Fruit fly (Drosophila melanogaster) whole organism, embryonic: ENCODE results near the gene CG46439.

ENCODE experiments used
- Abd-B ChIP-seq: fragments of 200-800 bp; sonication (Bioruptor generic); optimal IDR thresholded peaks from 2 replicates; lab custom pipeline; 2018; ENCODE audit warnings: missing biosample characterization, mild to moderate bottlenecking, missing genetic modification characterization, moderate library complexity
- Ada2b ChIP-seq: fragments of 200-800 bp; sonication (Bioruptor generic); IDR thresholded peaks from 2 replicates; pipeline ENCODE4 v1.3.6; 2022; ENCODE audit warnings: missing biosample characterization, missing genetic modification characterization
- CG1024 ChIP-seq: fragments of 200-800 bp; sonication (Bioruptor generic); IDR thresholded peaks from 2 replicates; pipeline ENCODE4 v1.3.6; 2022; ENCODE audit warnings: missing biosample characterization, missing genetic modification characterization
- CG10543 ChIP-seq: fragments of 200-800 bp; sonication (Bioruptor generic); optimal IDR thresholded peaks from 3 replicates; lab custom pipeline; 2017; ENCODE audit warnings: missing biosample characterization, mild to moderate bottlenecking, missing genetic modification characterization, moderate library complexity
- CG11560 ChIP-seq: fragments of 200-800 bp; sonication (Bioruptor generic); IDR thresholded peaks from 3 replicates; pipeline ENCODE4 v1.3.6; 2022; ENCODE audit warnings: missing biosample characterization, missing genetic modification characterization
- CG13296 ChIP-seq: fragments of 200-800 bp; sonication (Bioruptor generic); optimal IDR thresholded peaks from 3 replicates; lab custom pipeline; 2018; ENCODE audit warnings: missing biosample characterization, mild to moderate bottlenecking, missing genetic modification characterization
- CG14014 ChIP-seq: fragments of 200-800 bp; sonication (Bioruptor generic); IDR thresholded peaks from 2 replicates; pipeline ENCODE4 v1.3.6; 2022; ENCODE audit warnings: missing biosample characterization, missing genetic modification characterization
- CG14710 ChIP-seq: fragments of 200-800 bp; sonication (Bioruptor generic); optimal IDR thresholded peaks from 3 replicates; lab custom pipeline; 2019; ENCODE audit warnings: missing biosample characterization, mild to moderate bottlenecking, missing genetic modification characterization, moderate library complexity
- CG18619 ChIP-seq: fragments of 200-800 bp; sonication (Bioruptor generic); optimal IDR thresholded peaks from 3 replicates; lab custom pipeline; 2017; ENCODE audit warnings: missing biosample characterization, mild to moderate bottlenecking, missing genetic modification characterization
- CG31224 ChIP-seq: fragments of 200-800 bp; sonication (Bioruptor generic); IDR thresholded peaks from 2 replicates; pipeline ENCODE4 v1.3.6; 2022; ENCODE audit warnings: missing biosample characterization, missing genetic modification characterization
- CG34376 ChIP-seq: fragments of 200-800 bp; sonication (Bioruptor generic); optimal IDR thresholded peaks from 2 replicates; lab custom pipeline; 2018; ENCODE audit warnings: missing biosample characterization, mild to moderate bottlenecking, missing genetic modification characterization
- CG42726 ChIP-seq: fragments of 200-800 bp; sonication (Bioruptor generic); IDR thresholded peaks from 2 replicates; pipeline ENCODE4 v1.3.6; 2022; ENCODE audit warnings: missing biosample characterization, missing genetic modification characterization; ENCODE audit not compliant: partially characterized antibody
- CG4707 ChIP-seq: fragments of 200-800 bp; sonication (Bioruptor generic); optimal IDR thresholded peaks from 2 replicates; lab custom pipeline; 2018; ENCODE audit warnings: missing biosample characterization, mild to moderate bottlenecking, missing genetic modification characterization, moderate library complexity
- CG4730 ChIP-seq: fragments of 200-800 bp; sonication (Bioruptor generic); IDR thresholded peaks from 2 replicates; pipeline ENCODE4 v1.3.6; 2022; ENCODE audit warnings: missing biosample characterization, missing genetic modification characterization
- CG5180 ChIP-seq: fragments of 200-800 bp; sonication (Bioruptor generic); optimal IDR thresholded peaks from 3 replicates; lab custom pipeline; 2017; ENCODE audit warnings: missing biosample characterization, missing genetic modification characterization, mild to moderate bottlenecking, moderate library complexity, missing genetic modification reagents
- CG6813 ChIP-seq: fragments of 200-800 bp; sonication (Bioruptor generic); optimal IDR thresholded peaks from 2 replicates; lab custom pipeline; 2017; ENCODE audit warnings: missing biosample characterization, missing genetic modification characterization, mild to moderate bottlenecking, moderate library complexity, missing genetic modification reagents
- CG7987 ChIP-seq: fragments of 200-800 bp; sonication (Bioruptor generic); optimal IDR thresholded peaks from 2 replicates; lab custom pipeline; 2018; ENCODE audit warnings: missing biosample characterization, mild to moderate bottlenecking, missing genetic modification characterization, moderate library complexity
- CTCF ChIP-seq: fragments of 200-800 bp; sonication (Bioruptor generic); optimal IDR thresholded peaks from 2 replicates; lab custom pipeline; 2017; ENCODE audit warnings: missing biosample characterization, mild to moderate bottlenecking, missing genetic modification characterization, moderate library complexity
- Dip3 ChIP-seq: fragments of 200-800 bp; sonication (Bioruptor generic); optimal IDR thresholded peaks from 3 replicates; lab custom pipeline; 2016; ENCODE audit warnings: missing biosample characterization, missing genetic modification characterization
- Doc3 ChIP-seq: fragments of 200-800 bp; sonication (Bioruptor generic); IDR thresholded peaks from 3 replicates; pipeline ENCODE4 v1.3.6; 2022; ENCODE audit warnings: missing biosample characterization, missing genetic modification characterization; ENCODE audit not compliant: partially characterized antibody
- Dref ChIP-seq: fragments of 200-800 bp; sonication (Bioruptor generic); IDR thresholded peaks from 2 replicates; pipeline ENCODE4 v1.3.6; 2022; ENCODE audit warnings: missing biosample characterization, missing genetic modification characterization
- Drgx ChIP-seq: fragments of 200-800 bp; sonication (Bioruptor generic); IDR thresholded peaks from 2 replicates; pipeline ENCODE4 v1.3.6; 2022; ENCODE audit warnings: missing biosample characterization, missing genetic modification characterization
- ERR ChIP-seq: fragments of 200-800 bp; sonication (Bioruptor generic); optimal IDR thresholded peaks from 2 replicates; lab custom pipeline; 2016; ENCODE audit warnings: missing biosample characterization, missing genetic modification characterization
- Hey ChIP-seq: fragments of 200-800 bp; sonication (Bioruptor generic); optimal IDR thresholded peaks from 3 replicates; lab custom pipeline; 2018; ENCODE audit warnings: missing biosample characterization, mild to moderate bottlenecking, missing genetic modification characterization
- Lim3 ChIP-seq: fragments of 200-800 bp; sonication (Bioruptor generic); IDR thresholded peaks from 2 replicates; pipeline ENCODE4 v1.3.6; 2022; ENCODE audit warnings: missing biosample characterization, missing genetic modification characterization
- Meics ChIP-seq: fragments of 200-800 bp; sonication (Bioruptor generic); optimal IDR thresholded peaks from 2 replicates; lab custom pipeline; 2017; ENCODE audit warnings: missing biosample characterization, mild to moderate bottlenecking, missing genetic modification characterization
- Nf-YB ChIP-seq: fragments of 200-800 bp; sonication (Bioruptor generic); optimal IDR thresholded peaks from 3 replicates; lab custom pipeline; 2019; ENCODE audit warnings: missing biosample characterization, mild to moderate bottlenecking, missing genetic modification characterization, moderate library complexity
- Pdp1 ChIP-seq, 2 experiments: fragments of 200-800 bp; sonication (Bioruptor generic); optimal IDR thresholded peaks; 3 replicates each; lab custom pipeline; 2016; ENCODE audit warnings: missing biosample characterization in 2 of 2, missing genetic modification characterization in 2 of 2, mild to moderate bottlenecking in 1 of 2, moderate library complexity in 1 of 2
- Spps ChIP-seq: fragments of 200-800 bp; sonication (Bioruptor generic); optimal IDR thresholded peaks from 2 replicates; lab custom pipeline; 2018; ENCODE audit warnings: missing biosample characterization, mild to moderate bottlenecking, missing genetic modification characterization
- ab ChIP-seq: fragments of 200-800 bp; sonication (Bioruptor generic); optimal IDR thresholded peaks from 2 replicates; lab custom pipeline; 2016; ENCODE audit warnings: missing biosample characterization, missing genetic modification characterization
- abd-A ChIP-seq: fragments of 200-800 bp; sonication (Bioruptor generic); optimal IDR thresholded peaks from 3 replicates; lab custom pipeline; 2019; ENCODE audit warnings: missing biosample characterization, mild to moderate bottlenecking, missing genetic modification characterization, moderate library complexity
- amos ChIP-seq: fragments of 200-800 bp; sonication (Bioruptor generic); IDR thresholded peaks from 2 replicates; pipeline ENCODE4 v1.3.6; 2022; ENCODE audit warnings: missing biosample characterization, missing genetic modification characterization; ENCODE audit not compliant: partially characterized antibody
- cato ChIP-seq: fragments of 200-800 bp; sonication (Bioruptor generic); optimal IDR thresholded peaks from 2 replicates; lab custom pipeline; 2016; ENCODE audit warnings: missing biosample characterization, missing genetic modification characterization, borderline replicate concordance
- ci ChIP-seq: fragments of 200-800 bp; sonication (Bioruptor generic); IDR thresholded peaks from 3 replicates; pipeline ENCODE4 v1.3.6; 2022; ENCODE audit warnings: missing biosample characterization, missing genetic modification characterization
- crc ChIP-seq: fragments of 200-800 bp; sonication (Bioruptor generic); optimal IDR thresholded peaks from 2 replicates; lab custom pipeline; 2016; ENCODE audit warnings: missing biosample characterization, missing genetic modification characterization
- dm ChIP-seq: fragments of 200-800 bp; sonication (Bioruptor generic); optimal IDR thresholded peaks from 3 replicates; lab custom pipeline; 2016; ENCODE audit warnings: missing biosample characterization, missing genetic modification characterization
- dmrt11E ChIP-seq: fragments of 200-800 bp; sonication (Bioruptor generic); optimal IDR thresholded peaks from 3 replicates; lab custom pipeline; 2018; ENCODE audit warnings: missing biosample characterization, mild to moderate bottlenecking, missing genetic modification characterization, moderate library complexity
- fd64A ChIP-seq: fragments of 200-800 bp; sonication (Bioruptor generic); optimal IDR thresholded peaks from 3 replicates; lab custom pipeline; 2018; ENCODE audit warnings: missing biosample characterization, mild to moderate bottlenecking, missing genetic modification characterization
- maf-S ChIP-seq: fragments of 200-800 bp; sonication (Bioruptor generic); optimal IDR thresholded peaks from 2 replicates; lab custom pipeline; 2016; ENCODE audit warnings: missing biosample characterization, missing genetic modification characterization
- nau ChIP-seq: fragments of 200-800 bp; sonication (Bioruptor generic); optimal IDR thresholded peaks from 3 replicates; lab custom pipeline; 2017; ENCODE audit warnings: missing biosample characterization, mild to moderate bottlenecking, missing genetic modification characterization, missing genetic modification reagents
- prd ChIP-seq, 3 experiments: fragments of >200 bp in 2 of 3; fragments of 200-800 bp in 1 of 3; sonication (Bioruptor generic) in 1 of 3; optimal IDR thresholded peaks in 2 of 3; IDR thresholded peaks in 1 of 3; 2 replicates in 2 of 3; 3 replicates in 1 of 3; pipeline versions ENCODE4 v1.3.6 to Lab custom; 2017 to 2022; ENCODE audit warnings: missing biosample characterization in 1 of 3, missing genetic modification characterization in 1 of 3
- pros ChIP-seq: fragments of 200-800 bp; sonication (Bioruptor generic); optimal IDR thresholded peaks from 3 replicates; lab custom pipeline; 2019; ENCODE audit warnings: missing biosample characterization, mild to moderate bottlenecking, missing genetic modification characterization, moderate library complexity
- sens ChIP-seq: fragments of 200-800 bp; sonication (Bioruptor generic); peaks from one replicate; lab custom pipeline; 2016; ENCODE audit warnings: missing biosample characterization, missing genetic modification characterization
- tin ChIP-seq: fragments of 200-800 bp; sonication (Bioruptor generic); optimal IDR thresholded peaks from 3 replicates; lab custom pipeline; 2016; ENCODE audit warnings: missing biosample characterization, missing genetic modification characterization
- tll ChIP-seq, 2 experiments: fragments of 200-800 bp in 1 of 2; fragments of >200 bp in 1 of 2; sonication (Bioruptor generic) in 1 of 2; optimal IDR thresholded peaks; 2 replicates each; lab custom pipeline; 2017 to 2019; ENCODE audit warnings: missing biosample characterization in 2 of 2, missing genetic modification characterization in 2 of 2, mild to moderate bottlenecking in 1 of 2, moderate library complexity in 1 of 2
- vfl ChIP-seq: fragments of 200-800 bp; sonication (Bioruptor generic); optimal IDR thresholded peaks from 2 replicates; lab custom pipeline; 2016; ENCODE audit warnings: missing biosample characterization, missing genetic modification characterization
- vnd ChIP-seq: fragments of 200-800 bp; sonication (Bioruptor generic); IDR thresholded peaks from 3 replicates; pipeline ENCODE4 v1.3.6; 2022; ENCODE audit warnings: missing biosample characterization, missing genetic modification characterization; ENCODE audit not compliant: partially characterized antibody
- vvl ChIP-seq: fragments of 200-800 bp; sonication (Bioruptor generic); IDR thresholded peaks from 2 replicates; pipeline ENCODE4 v1.3.6; 2022; ENCODE audit warnings: missing biosample characterization, missing genetic modification characterization
- z ChIP-seq: fragments of 200-800 bp; sonication (Bioruptor generic); IDR thresholded peaks from 3 replicates; pipeline ENCODE4 v1.3.6; 2022; ENCODE audit warnings: missing biosample characterization, missing genetic modification characterization

Gene CG46439

DNA sequence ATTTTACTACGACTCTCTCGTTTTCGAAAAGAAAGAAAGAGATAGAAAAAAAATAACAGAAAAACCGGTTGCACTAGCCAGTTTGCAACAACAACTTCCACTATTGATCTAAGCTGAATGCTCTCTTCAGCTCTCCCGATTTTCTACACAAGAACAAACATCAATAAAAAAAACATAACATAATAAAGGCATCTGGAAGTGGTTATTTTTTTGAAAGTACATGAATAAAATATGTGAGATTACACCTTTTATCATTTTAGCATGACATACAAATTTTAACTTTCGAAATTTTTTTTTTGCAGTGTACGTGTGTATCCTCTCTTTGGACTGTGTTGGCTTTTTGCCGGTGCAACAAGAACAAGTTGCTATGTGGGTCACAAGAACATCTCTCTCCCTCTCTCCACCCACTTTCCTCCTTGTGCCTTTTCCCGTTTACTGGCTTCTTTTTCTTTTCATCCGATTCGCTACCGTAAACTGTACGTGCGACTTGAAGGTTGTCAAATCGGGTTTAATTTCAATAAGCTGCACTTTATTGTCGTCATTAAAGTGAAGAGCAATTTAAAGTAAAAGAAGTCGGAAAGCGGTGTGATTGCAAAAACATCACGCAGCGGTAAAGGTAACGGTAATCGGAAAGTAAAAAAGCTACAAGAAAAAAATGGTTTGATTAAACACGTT is 11.4 kb downstream of the CG46439 start (continued):
- TF ChIP-seq pros (GFP tag; lab: Kevin White, UChicago) (peak; percentile 73), Dref (GFP tag; lab: Robert Waterston, UW) (no peak), Pdp1 (GFP tag; optimal IDR thresholded peaks at IDR 0.05; lab: Kevin White, UChicago) (peak; percentile 95 to 97), vnd (GFP tag; lab: Robert Waterston, UW) (no peak), Spps (tag; lab: Kevin White, UChicago) (peak; percentile 96), Lim3 (GFP tag; lab: Robert Waterston, UW) (peak; percentile 89), dmrt11E (tag; lab: Kevin White, UChicago) (peak; percentile 98), CG11560 (tag; lab: Robert Waterston, UW) (peak; percentile 74), Ada2b (GFP tag; lab: Robert Waterston, UW) (peak; percentile 97), z (GFP tag; lab: Robert Waterston, UW) (peak; percentile 68; the same call in 1 of the 3 replicates), nau (no peak), ERR (GFP tag; lab: Kevin White, UChicago) (peak; percentile 87), maf-S (GFP tag; lab: Kevin White, UChicago) (peak; percentile 93), Abd-B (GFP tag; lab: Kevin White, UChicago) (peak; percentile 95), ci (GFP tag; lab: Robert Waterston, UW) (peak; percentile 99), CG4730 (GFP tag; lab: Robert Waterston, UW) (peak; percentile 94), CG4707 (GFP tag; lab: Kevin White, UChicago) (peak; percentile 94), vvl (GFP tag; lab: Robert Waterston, UW) (peak; percentile 99), CTCF (peak; percentile 69), CG42726 (GFP tag; lab: Robert Waterston, UW) (no peak), fd64A (GFP tag; lab: Kevin White, UChicago) (peak; percentile 88), dm (GFP tag; lab: Kevin White, UChicago) (peak; percentile 94), prd (optimal IDR thresholded peaks at IDR 0.05; lab: Kevin White, UChicago) (no peak), prd (GFP tag; IDR thresholded peaks at IDR 0.05; lab: Robert Waterston, UW) (peak; percentile 98), Doc3 (no peak), abd-A (tag; lab: Kevin White, UChicago) (no peak), sens (GFP tag; lab: Kevin White, UChicago) (peak; percentile 100), Hey (tag; lab: Kevin White, UChicago) (peak; percentile 40), tin (GFP tag; lab: Kevin White, UChicago) (peak; percentile 97), Dip3 (peak; percentile 89), CG1024 (GFP tag; lab: Robert Waterston, UW) (peak; percentile 94), CG31224 (peak; percentile 80), CG13296 (peak; percentile 94), amos (GFP tag; lab: Robert Waterston, UW) (no peak), cato (GFP tag; lab: Kevin White, UChicago) (peak; percentile 95), tll (GFP tag; optimal IDR thresholded peaks at IDR 0.05; lab: Kevin White, UChicago) (peak in 1 of 2 experiments; percentile 89), Nf-YB (GFP tag; lab: Kevin White, UChicago) (peak; percentile 88), Meics (GFP tag; lab: Kevin White, UChicago) (peak; percentile 89), vfl (GFP tag; lab: Kevin White, UChicago) (peak; percentile 76), CG14710 (tag; lab: Kevin White, UChicago) (peak; percentile 97), Drgx (GFP tag; lab: Robert Waterston, UW) (peak; percentile 99), CG6813 (peak; percentile 93), ab (GFP tag; lab: Kevin White, UChicago) (peak; percentile 86), CG7987 (GFP tag; lab: Kevin White, UChicago) (peak; percentile 86), crc (GFP tag; lab: Kevin White, UChicago) (peak; percentile 95), CG10543 (GFP tag; lab: Kevin White, UChicago) (peak; percentile 66), CG14014 (peak; percentile 95), CG5180 (GFP tag; lab: Kevin White, UChicago) (peak; percentile 88), CG18619 (GFP tag; lab: Kevin White, UChicago) (peak; percentile 93), CG34376 (GFP tag; lab: Kevin White, UChicago) (peak; percentile 78)
